Fruit fly (Drosophila melanogaster): ENCODE measurements around the gene PrBP.

- TF ChIP-seq psq (optimal IDR thresholded peaks at IDR 0.05) (no peak), usp (GFP tag; optimal IDR thresholded peaks at IDR 0.05) (no peak)
These were observed 35.3 kb upstream of the PrBP start for dm6 chr2L:8721028-8721427.
